Worm (Caenorhabditis elegans) whole organism, L1 larva: ENCODE measurements around the gene vab-8.

Experiments used
- C04F5.9 ChIP-seq: sonication (generic microtip); optimal IDR thresholded peaks from 2 replicates; lab custom pipeline; 2016; ENCODE audit warnings: missing genetic modification characterization, missing compliant biosample characterization
- C16A3.4 ChIP-seq: fragments of 150-350 bp; optimal IDR thresholded peaks from 2 replicates; lab custom pipeline; 2014; ENCODE audit warnings: missing biosample characterization, missing genetic modification characterization
- aha-1 ChIP-seq: fragments of 150-350 bp; optimal IDR thresholded peaks from 2 replicates; lab custom pipeline; 2014; ENCODE audit warnings: missing biosample characterization, missing genetic modification characterization
- blmp-1 ChIP-seq: fragments of 150-350 bp; optimal IDR thresholded peaks from 2 replicates; lab custom pipeline; 2014; ENCODE audit warnings: missing biosample characterization, missing genetic modification characterization
- ceh-63 ChIP-seq: fragments of 200-800 bp; sonication (Bioruptor generic); optimal IDR thresholded peaks from 2 replicates; lab custom pipeline; 2018; ENCODE audit warnings: mild to moderate bottlenecking, missing genetic modification characterization, missing compliant biosample characterization
- ceh-8 ChIP-seq: fragments of 200-800 bp; sonication (Bioruptor generic); optimal IDR thresholded peaks from 2 replicates; lab custom pipeline; 2018; ENCODE audit warnings: mild to moderate bottlenecking, missing genetic modification characterization, moderate library complexity, missing compliant biosample characterization
- ceh-88 ChIP-seq: fragments of 200-800 bp; sonication (Bioruptor generic); IDR thresholded peaks from 2 replicates; pipeline ENCODE4 v1.3.6; 2022; ENCODE audit warnings: missing genetic modification characterization, missing compliant biosample characterization
- ces-1 ChIP-seq: fragments of 150-350 bp; optimal IDR thresholded peaks from 2 replicates; lab custom pipeline; 2014; ENCODE audit warnings: missing biosample characterization, missing genetic modification reagents, missing genetic modification characterization
- dsc-1 ChIP-seq: sonication (generic microtip); optimal IDR thresholded peaks from 2 replicates; lab custom pipeline; 2016; ENCODE audit warnings: mild to moderate bottlenecking, missing genetic modification characterization, missing compliant biosample characterization
- efl-1 ChIP-seq, 4 experiments: fragments of 150-350 bp; optimal IDR thresholded peaks in 3 of 4; peaks in 1 of 4; 1 replicate in 1 of 4; 2 replicates in 3 of 4; lab custom pipeline; 2014; ENCODE audit warnings: missing biosample characterization in 2 of 4, missing genetic modification characterization in 2 of 4, missing genetic modification reagents in 2 of 4
- elt-2 ChIP-seq: sonication (generic microtip); optimal IDR thresholded peaks from 2 replicates; lab custom pipeline; 2016; ENCODE audit warnings: missing genetic modification characterization, mild to moderate bottlenecking, inconsistent platforms, missing compliant biosample characterization, missing genetic modification reagents
- elt-3 ChIP-seq, 6 experiments: fragments of 150-350 bp in 1 of 6; sonication (generic microtip); optimal IDR thresholded peaks; 2 replicates each; lab custom pipeline; 2017 to 2018; ENCODE audit warnings: missing biosample characterization in 6 of 6, missing genetic modification characterization in 6 of 6, inconsistent platforms in 1 of 6
- hlh-4 ChIP-seq: sonication (generic microtip); optimal IDR thresholded peaks from 2 replicates; lab custom pipeline; 2016; ENCODE audit warnings: mild to moderate bottlenecking, missing genetic modification characterization, missing compliant biosample characterization
- hpl-2 ChIP-seq: fragments of 150-350 bp; optimal IDR thresholded peaks from 2 replicates; lab custom pipeline; 2014; ENCODE audit warnings: missing biosample characterization, missing genetic modification reagents, missing genetic modification characterization
- isw-1 ChIP-seq: fragments of 200-800 bp; sonication (Bioruptor generic); IDR thresholded peaks from 2 replicates; pipeline ENCODE4 v1.3.6; 2022; ENCODE audit warnings: missing genetic modification characterization, missing compliant biosample characterization
- lin-13 ChIP-seq: fragments of 150-350 bp; optimal IDR thresholded peaks from 2 replicates; lab custom pipeline; 2014; ENCODE audit warnings: missing biosample characterization, missing genetic modification reagents, missing genetic modification characterization
- lin-14 ChIP-seq: fragments of 200-800 bp; sonication (Bioruptor generic); optimal IDR thresholded peaks from 2 replicates; lab custom pipeline; 2018; ENCODE audit warnings: mild to moderate bottlenecking, missing genetic modification characterization, moderate library complexity, missing compliant biosample characterization
- lin-39 ChIP-seq: fragments of 150-350 bp; optimal IDR thresholded peaks from 2 replicates; lab custom pipeline; 2014; ENCODE audit warnings: missing biosample characterization, missing genetic modification reagents, missing genetic modification characterization
- lir-3 ChIP-seq: sonication (generic microtip); optimal IDR thresholded peaks from 2 replicates; lab custom pipeline; 2016; ENCODE audit warnings: mild to moderate bottlenecking, missing genetic modification characterization, moderate library complexity, missing compliant biosample characterization; ENCODE audit not compliant: poor library complexity
- lsy-2 ChIP-seq, 2 experiments: fragments of 150-350 bp; optimal IDR thresholded peaks; 2 replicates each; lab custom pipeline; 2014; ENCODE audit warnings: missing biosample characterization in 2 of 2, missing genetic modification characterization in 2 of 2
- mab-9 ChIP-seq: fragments of 200-800 bp; sonication (Bioruptor generic); IDR thresholded peaks from 2 replicates; pipeline ENCODE4 v1.3.6; 2022; ENCODE audit warnings: missing genetic modification reagents, missing genetic modification characterization, missing compliant biosample characterization
- mef-2 ChIP-seq: fragments of 150-350 bp; optimal IDR thresholded peaks from 2 replicates; lab custom pipeline; 2014; ENCODE audit warnings: missing biosample characterization, missing genetic modification characterization
- mep-1 ChIP-seq: fragments of 150-350 bp; optimal IDR thresholded peaks from 2 replicates; lab custom pipeline; 2014; ENCODE audit warnings: missing biosample characterization, missing genetic modification characterization
- nhr-19 ChIP-seq: fragments of 200-800 bp; sonication (Bioruptor generic); conservative IDR thresholded peaks from 2 replicates; pipeline ENCODE4 v1.3.6; 2022; ENCODE audit warnings: missing genetic modification characterization, missing compliant biosample characterization
- nhr-28 ChIP-seq: fragments of 150-350 bp; optimal IDR thresholded peaks from 2 replicates; lab custom pipeline; 2014; ENCODE audit warnings: missing biosample characterization, missing genetic modification characterization
- nhr-71 ChIP-seq: sonication (generic microtip); optimal IDR thresholded peaks from 2 replicates; lab custom pipeline; 2016; ENCODE audit warnings: mild to moderate bottlenecking, missing genetic modification characterization, moderate library complexity, missing compliant biosample characterization
- nhr-84 ChIP-seq: sonication (generic microtip); optimal IDR thresholded peaks from 2 replicates; lab custom pipeline; 2017; ENCODE audit warnings: missing biosample characterization, missing genetic modification characterization
- pag-3 ChIP-seq: sonication (generic microtip); optimal IDR thresholded peaks from 2 replicates; lab custom pipeline; 2017; ENCODE audit warnings: missing genetic modification characterization, mild to moderate bottlenecking, missing compliant biosample characterization, antibody characterized with exemption, borderline replicate concordance; ENCODE audit not compliant: insufficient read depth
- rnt-1 ChIP-seq: sonication (generic microtip); optimal IDR thresholded peaks from 2 replicates; lab custom pipeline; 2016; ENCODE audit warnings: mild to moderate bottlenecking, missing genetic modification characterization, moderate library complexity, missing compliant biosample characterization
- skn-1 ChIP-seq: fragments of 150-350 bp; optimal IDR thresholded peaks from 2 replicates; lab custom pipeline; 2014; ENCODE audit warnings: missing biosample characterization, missing genetic modification characterization
- snu-23 ChIP-seq: sonication (generic microtip); optimal IDR thresholded peaks from 2 replicates; lab custom pipeline; 2016; ENCODE audit warnings: missing genetic modification characterization, missing compliant biosample characterization
- swsn-7 ChIP-seq: sonication (generic microtip); optimal IDR thresholded peaks from 2 replicates; lab custom pipeline; 2016; ENCODE audit warnings: missing genetic modification characterization, missing compliant biosample characterization
- unc-130 ChIP-seq: fragments of 150-350 bp; optimal IDR thresholded peaks from 2 replicates; lab custom pipeline; 2017; ENCODE audit warnings: missing biosample characterization, missing genetic modification characterization, inconsistent platforms
- unc-86 ChIP-seq: sonication (generic microtip); optimal IDR thresholded peaks from 2 replicates; lab custom pipeline; 2016; ENCODE audit warnings: missing genetic modification characterization, missing compliant biosample characterization
- vab-15 ChIP-seq: sonication (generic microtip); optimal IDR thresholded peaks from 2 replicates; lab custom pipeline; 2017; ENCODE audit warnings: missing genotype, mild to moderate bottlenecking, missing genetic modification characterization, missing compliant biosample characterization
- ztf-11 ChIP-seq, 2 experiments: sonication (generic microtip); optimal IDR thresholded peaks; 2 replicates each; lab custom pipeline; 2016 to 2017; ENCODE audit warnings: missing genetic modification characterization in 2 of 2, missing biosample characterization in 1 of 2, missing compliant biosample characterization in 1 of 2

vab-8 gene

ce11 chrV:12197748-12198147 lies 15.4 kb upstream of the vab-8 start:
- TF ChIP-seq lsy-2 (tag; optimal IDR thresholded peaks at IDR 0.05; lab: Kevin White, UChicago), result no peak
- TF ChIP-seq, all 84 proteins: peak for 0

ce11 chrV:12198545-12198944 lies 14.6 kb upstream of the vab-8 start, which contains the start of gene lon-3:
lon-3 (minus strand) TSS chrV:12198645.
- TF ChIP-seq lin-39 (no peak), ceh-63 (GFP tag; lab: Kevin White, UChicago) (no peak), nhr-28 (tag; lab: Kevin White, UChicago) (no peak), pag-3 (tag; lab: Kevin White, UChicago) (no peak)

ce11 chrV:12199474-12199873 lies 13.7 kb upstream of the vab-8 start:
- TF ChIP-seq nhr-84 (no peak), C04F5.9 (no peak), ces-1 (GFP tag; lab: Kevin White, UChicago) (no peak), elt-3 (tag; optimal IDR thresholded peaks at IDR 0.05; lab: Kevin White, UChicago) (peak in 1 of 6 experiments; percentile 92), unc-130 (tag; lab: Kevin White, UChicago) (no peak), vab-15 (tag; lab: Kevin White, UChicago) (no peak), ceh-8 (GFP tag; lab: Kevin White, UChicago) (no peak), swsn-7 (tag; lab: Kevin White, UChicago) (no peak), aha-1 (tag; lab: Kevin White, UChicago) (no peak), blmp-1 (tag; lab: Kevin White, UChicago) (peak; percentile 97), nhr-19 (no peak), ceh-88 (no peak), unc-86 (tag; lab: Kevin White, UChicago) (no peak), isw-1 (GFP tag; lab: Robert Waterston, UW) (no peak)

ce11 chrV:12208678-12209077 lies 4.4 kb upstream of the vab-8 start:
- TF ChIP-seq lin-14 (GFP tag; lab: Kevin White, UChicago) (peak; percentile 44), rnt-1 (tag; lab: Kevin White, UChicago) (peak; percentile 24), elt-2 (tag; lab: Kevin White, UChicago) (peak; percentile 21), C16A3.4 (no peak), hpl-2 (GFP tag; lab: Kevin White, UChicago) (no peak)

- no peak for TF ChIP-seq lir-3 (tag; lab: Kevin White, UChicago)
- TF ChIP-seq skn-1 (tag; lab: Kevin White, UChicago), result no peak
- TF ChIP-seq, all 84 proteins: peak for 0
These were observed 3.2 kb upstream of the vab-8 start for ce11 chrV:12209951-12210350.

- no peak for TF ChIP-seq hlh-4
- TF ChIP-seq mep-1 (tag; lab: Kevin White, UChicago), result peak; percentile 3
- no peak for TF ChIP-seq efl-1 (optimal IDR thresholded peaks at IDR 0.05; lab: Kevin White, UChicago)
- TF ChIP-seq efl-1 (GFP tag; optimal IDR thresholded peaks at IDR 0.05 in 1 of 2; lab: Kevin White, UChicago), result peak in 1 of 2 experiments; percentile 13
- no peak for TF ChIP-seq lir-3 (tag; lab: Kevin White, UChicago)
- TF ChIP-seq lin-14 (GFP tag; lab: Kevin White, UChicago), result peak; percentile 82
These were observed 2.0 kb upstream of the vab-8 start for ce11 chrV:12211090-12211489.

- TF ChIP-seq nhr-19, result peak; percentile 42
- TF ChIP-seq mef-2, result no peak
- TF ChIP-seq dsc-1 (tag; lab: Kevin White, UChicago), result no peak
- no peak for TF ChIP-seq lin-13 (GFP tag; lab: Kevin White, UChicago)
- peak; percentile 79 for TF ChIP-seq pag-3 (tag; lab: Kevin White, UChicago)
- TF ChIP-seq rnt-1 (tag; lab: Kevin White, UChicago), result peak; percentile 58
- peak; percentile 15 for TF ChIP-seq unc-130 (tag; lab: Kevin White, UChicago)
- TF ChIP-seq nhr-71 (tag; lab: Kevin White, UChicago), result peak; percentile 65
- TF ChIP-seq blmp-1 (tag; lab: Kevin White, UChicago), result no peak
- peak; percentile 22 for TF ChIP-seq snu-23 (GFP tag; lab: Kevin White, UChicago)
- TF ChIP-seq mab-9 (GFP tag; lab: Robert Waterston, UW), result no peak
- TF ChIP-seq lin-14 (GFP tag; lab: Kevin White, UChicago), result peak; percentile 80
- TF ChIP-seq ztf-11 (tag; optimal IDR thresholded peaks at IDR 0.05; lab: Kevin White, UChicago), result no peak
These were observed 20.3 kb downstream of the vab-8 start for ce11 chrV:12233425-12233824.
